Fruit fly (Drosophila melanogaster) whole organism, embryonic: ENCODE data around the gene CG11668.

Experiments
- Adf1 ChIP-seq: fragments of 200-800 bp; sonication (Bioruptor generic); IDR thresholded peaks from 2 replicates; pipeline ENCODE4 v1.3.6; 2022; ENCODE audit warnings: missing biosample characterization, missing genetic modification characterization
- CG10267 ChIP-seq: fragments of 200-800 bp; sonication (Bioruptor generic); optimal IDR thresholded peaks from 2 replicates; lab custom pipeline; 2018; ENCODE audit warnings: missing biosample characterization, mild to moderate bottlenecking, missing genetic modification characterization, moderate library complexity
- CG10366 ChIP-seq: fragments of 200-800 bp; sonication (Bioruptor generic); IDR thresholded peaks from 2 replicates; pipeline ENCODE4 v1.3.6; 2022; ENCODE audit warnings: missing biosample characterization, missing genetic modification characterization
- CG11456 ChIP-seq: fragments of 200-800 bp; sonication (Bioruptor generic); IDR thresholded peaks from 3 replicates; pipeline ENCODE4 v1.3.6; 2022; ENCODE audit warnings: missing biosample characterization, missing genetic modification characterization
- CG13123 ChIP-seq: fragments of 200-800 bp; sonication (Bioruptor generic); optimal IDR thresholded peaks from 2 replicates; lab custom pipeline; 2016; ENCODE audit warnings: missing biosample characterization, missing genetic modification characterization
- CG14710 ChIP-seq: fragments of 200-800 bp; sonication (Bioruptor generic); optimal IDR thresholded peaks from 3 replicates; lab custom pipeline; 2019; ENCODE audit warnings: missing biosample characterization, mild to moderate bottlenecking, missing genetic modification characterization, moderate library complexity
- CG16813 ChIP-seq: fragments of 200-800 bp; sonication (Bioruptor generic); IDR thresholded peaks from 3 replicates; pipeline ENCODE4 v1.3.6; 2022; ENCODE audit warnings: missing biosample characterization, missing genetic modification characterization; ENCODE audit not compliant: partially characterized antibody
- CG17361 ChIP-seq: fragments of 200-800 bp; sonication (Bioruptor generic); IDR thresholded peaks from 3 replicates; pipeline ENCODE4 v1.3.6; 2022; ENCODE audit warnings: missing biosample characterization, missing genetic modification characterization
- CG2875 ChIP-seq: fragments of 200-800 bp; sonication (Bioruptor generic); optimal IDR thresholded peaks from 2 replicates; lab custom pipeline; 2017; ENCODE audit warnings: missing biosample characterization, mild to moderate bottlenecking, missing genetic modification characterization, missing genetic modification reagents
- CG30431 ChIP-seq: fragments of 200-800 bp; sonication (Bioruptor generic); optimal IDR thresholded peaks from 2 replicates; lab custom pipeline; 2017; ENCODE audit warnings: missing biosample characterization, missing genetic modification characterization
- CG32532 ChIP-seq: fragments of 200-800 bp; sonication (Bioruptor generic); IDR thresholded peaks from 2 replicates; pipeline ENCODE4 v1.3.6; 2022; ENCODE audit warnings: missing biosample characterization, missing genetic modification characterization
- CG3407 ChIP-seq: fragments of 200-800 bp; sonication (Bioruptor generic); optimal IDR thresholded peaks from 2 replicates; lab custom pipeline; 2018; ENCODE audit warnings: missing biosample characterization, mild to moderate bottlenecking, missing genetic modification characterization
- CG3995 ChIP-seq: fragments of 200-800 bp; sonication (Bioruptor generic); optimal IDR thresholded peaks from 3 replicates; lab custom pipeline; 2016; ENCODE audit warnings: missing biosample characterization, missing genetic modification characterization
- CG43689 ChIP-seq: fragments of 200-800 bp; sonication (Bioruptor generic); IDR thresholded peaks from 2 replicates; pipeline ENCODE4 v1.3.6; 2022; ENCODE audit warnings: missing biosample characterization, missing genetic modification characterization
- CG6272 ChIP-seq: fragments of 200-800 bp; sonication (Bioruptor generic); IDR thresholded peaks from 2 replicates; pipeline ENCODE4 v1.3.6; 2022; ENCODE audit warnings: missing biosample characterization, missing genetic modification characterization
- CG7271 ChIP-seq: fragments of 200-800 bp; sonication (Bioruptor generic); optimal IDR thresholded peaks from 2 replicates; lab custom pipeline; 2018; ENCODE audit warnings: missing biosample characterization, mild to moderate bottlenecking, missing genetic modification characterization, moderate library complexity
- CG7372 ChIP-seq: fragments of 200-800 bp; sonication (Bioruptor generic); IDR thresholded peaks from 2 replicates; pipeline ENCODE4 v1.3.6; 2022; ENCODE audit warnings: missing biosample characterization, missing genetic modification characterization
- CG8388 ChIP-seq: fragments of 200-800 bp; sonication (Bioruptor generic); optimal IDR thresholded peaks from 2 replicates; lab custom pipeline; 2019; ENCODE audit warnings: missing biosample characterization, mild to moderate bottlenecking, missing genetic modification characterization, moderate library complexity
- CG9609 ChIP-seq: fragments of 200-800 bp; sonication (Bioruptor generic); optimal IDR thresholded peaks from 3 replicates; lab custom pipeline; 2016; ENCODE audit warnings: missing biosample characterization, missing genetic modification characterization
- Dfd ChIP-seq, 2 experiments: fragments of >200 bp; optimal IDR thresholded peaks; 2 replicates each; lab custom pipeline; 2017; ENCODE audit warnings: missing biosample characterization in 2 of 2, missing genetic modification characterization in 2 of 2
- Doc3 ChIP-seq: fragments of 200-800 bp; sonication (Bioruptor generic); IDR thresholded peaks from 3 replicates; pipeline ENCODE4 v1.3.6; 2022; ENCODE audit warnings: missing biosample characterization, missing genetic modification characterization; ENCODE audit not compliant: partially characterized antibody
- Dref ChIP-seq: fragments of 200-800 bp; sonication (Bioruptor generic); IDR thresholded peaks from 2 replicates; pipeline ENCODE4 v1.3.6; 2022; ENCODE audit warnings: missing biosample characterization, missing genetic modification characterization
- Ets97D ChIP-seq: fragments of 200-800 bp; sonication (Bioruptor generic); optimal IDR thresholded peaks from 3 replicates; lab custom pipeline; 2016; ENCODE audit warnings: missing biosample characterization, missing genetic modification characterization
- Jarid2 ChIP-seq: fragments of 200-800 bp; sonication (Bioruptor generic); optimal IDR thresholded peaks from 3 replicates; lab custom pipeline; 2017; ENCODE audit warnings: mild to moderate bottlenecking, missing biosample characterization, missing genetic modification reagents, missing genetic modification characterization
- MBD-R2 ChIP-seq: fragments of 200-800 bp; sonication (Bioruptor generic); IDR thresholded peaks from 2 replicates; pipeline ENCODE4 v1.3.6; 2022; ENCODE audit warnings: missing biosample characterization, missing genetic modification characterization
- MESR4 ChIP-seq: fragments of 200-800 bp; sonication (Bioruptor generic); optimal IDR thresholded peaks from 2 replicates; lab custom pipeline; 2018; ENCODE audit warnings: missing biosample characterization, mild to moderate bottlenecking, missing genetic modification characterization, moderate library complexity
- Meics ChIP-seq: fragments of 200-800 bp; sonication (Bioruptor generic); optimal IDR thresholded peaks from 2 replicates; lab custom pipeline; 2017; ENCODE audit warnings: missing biosample characterization, mild to moderate bottlenecking, missing genetic modification characterization
- Mes4 ChIP-seq: fragments of 200-800 bp; sonication (Bioruptor generic); optimal IDR thresholded peaks from 2 replicates; lab custom pipeline; 2016; ENCODE audit warnings: missing biosample characterization, missing genetic modification characterization
- NC2α ChIP-seq: fragments of 200-800 bp; sonication (Bioruptor generic); optimal IDR thresholded peaks from 2 replicates; lab custom pipeline; 2016; ENCODE audit warnings: missing biosample characterization, missing genetic modification characterization
- NK7.1 ChIP-seq: fragments of 200-800 bp; sonication (Bioruptor generic); optimal IDR thresholded peaks from 3 replicates; lab custom pipeline; 2016; ENCODE audit warnings: missing biosample characterization, missing genetic modification characterization
- PHDP ChIP-seq: fragments of 200-800 bp; sonication (Bioruptor generic); optimal IDR thresholded peaks from 3 replicates; lab custom pipeline; 2018; ENCODE audit warnings: missing biosample characterization, mild to moderate bottlenecking, missing genetic modification characterization, moderate library complexity
- Pdp1 ChIP-seq, 2 experiments: fragments of 200-800 bp; sonication (Bioruptor generic); optimal IDR thresholded peaks; 3 replicates each; lab custom pipeline; 2016; ENCODE audit warnings: missing biosample characterization in 2 of 2, missing genetic modification characterization in 2 of 2, mild to moderate bottlenecking in 1 of 2, moderate library complexity in 1 of 2
- ci ChIP-seq: fragments of 200-800 bp; sonication (Bioruptor generic); IDR thresholded peaks from 3 replicates; pipeline ENCODE4 v1.3.6; 2022; ENCODE audit warnings: missing biosample characterization, missing genetic modification characterization
- cwo ChIP-seq: fragments of 200-800 bp; sonication (Bioruptor generic); optimal IDR thresholded peaks from 3 replicates; lab custom pipeline; 2017; ENCODE audit warnings: missing biosample characterization, missing genetic modification characterization, mild to moderate bottlenecking, moderate library complexity, missing genetic modification reagents
- dmrt99B ChIP-seq: fragments of 200-800 bp; sonication (Bioruptor generic); optimal IDR thresholded peaks from 2 replicates; lab custom pipeline; 2018; ENCODE audit warnings: missing biosample characterization, mild to moderate bottlenecking, missing genetic modification characterization, moderate library complexity
- gce ChIP-seq: fragments of 200-800 bp; sonication (Bioruptor generic); IDR thresholded peaks from 3 replicates; pipeline ENCODE4 v1.3.6; 2022; ENCODE audit warnings: missing biosample characterization, missing genetic modification characterization
- gfzf ChIP-seq: fragments of 200-800 bp; sonication (Bioruptor generic); optimal IDR thresholded peaks from 2 replicates; lab custom pipeline; 2016; ENCODE audit warnings: missing biosample characterization, mild to moderate bottlenecking, missing genetic modification characterization, moderate library complexity
- gsb-n ChIP-seq: fragments of 200-800 bp; sonication (Bioruptor generic); optimal IDR thresholded peaks from 3 replicates; lab custom pipeline; 2018; ENCODE audit warnings: missing biosample characterization, mild to moderate bottlenecking, missing genetic modification characterization
- insv ChIP-seq, 2 experiments: fragments of 200-800 bp; sonication (Bioruptor generic); optimal IDR thresholded peaks; 3 replicates each; lab custom pipeline; 2016 to 2018; ENCODE audit warnings: missing biosample characterization in 2 of 2, missing genetic modification characterization in 2 of 2
- inv ChIP-seq: fragments of 200-800 bp; sonication (Bioruptor generic); IDR thresholded peaks from 2 replicates; pipeline ENCODE4 v1.3.6; 2022; ENCODE audit warnings: missing biosample characterization, missing genetic modification characterization; ENCODE audit not compliant: partially characterized antibody
- luna ChIP-seq: fragments of 200-800 bp; sonication (Bioruptor generic); optimal IDR thresholded peaks from 2 replicates; lab custom pipeline; 2016; ENCODE audit warnings: missing biosample characterization, missing genetic modification characterization
- peb ChIP-seq: fragments of 200-800 bp; sonication (Bioruptor generic); IDR thresholded peaks from 2 replicates; pipeline ENCODE4 v1.3.6; 2022; ENCODE audit warnings: missing biosample characterization, missing genetic modification characterization
- pho ChIP-seq: fragments of 200-800 bp; sonication (Bioruptor generic); optimal IDR thresholded peaks from 2 replicates; lab custom pipeline; 2016; ENCODE audit warnings: missing biosample characterization, missing genetic modification characterization
- pita ChIP-seq: fragments of 200-800 bp; sonication (Bioruptor generic); optimal IDR thresholded peaks from 2 replicates; lab custom pipeline; 2017; ENCODE audit warnings: missing biosample characterization, mild to moderate bottlenecking, missing genetic modification characterization
- pnt ChIP-seq: fragments of 200-800 bp; sonication (Bioruptor generic); optimal IDR thresholded peaks from 3 replicates; lab custom pipeline; 2016; ENCODE audit warnings: missing biosample characterization, missing genetic modification characterization
- row ChIP-seq: fragments of 200-800 bp; sonication (Bioruptor generic); IDR thresholded peaks from 3 replicates; pipeline ENCODE4 v1.3.6; 2022; ENCODE audit warnings: missing biosample characterization, missing genetic modification characterization
- sc ChIP-seq, 3 experiments: fragments of >200 bp in 2 of 3; fragments of 200-800 bp in 1 of 3; sonication (Bioruptor generic) in 1 of 3; optimal IDR thresholded peaks; 2 replicates in 2 of 3; 3 replicates in 1 of 3; lab custom pipeline; 2017; ENCODE audit warnings: mild to moderate bottlenecking in 1 of 3, missing biosample characterization in 1 of 3, missing genetic modification characterization in 1 of 3, missing genetic modification reagents in 1 of 3
- sens ChIP-seq: fragments of 200-800 bp; sonication (Bioruptor generic); peaks from one replicate; lab custom pipeline; 2016; ENCODE audit warnings: missing biosample characterization, missing genetic modification characterization
- stwl ChIP-seq: fragments of 200-800 bp; sonication (Bioruptor generic); optimal IDR thresholded peaks from 3 replicates; lab custom pipeline; 2018; ENCODE audit warnings: missing biosample characterization, mild to moderate bottlenecking, missing genetic modification characterization, moderate library complexity
- trem ChIP-seq: fragments of 200-800 bp; optimal IDR thresholded peaks from 3 replicates; lab custom pipeline; 2019; ENCODE audit warnings: missing biosample characterization, mild to moderate bottlenecking, missing genetic modification characterization, moderate library complexity
- zen ChIP-seq: fragments of 200-800 bp; sonication (Bioruptor generic); optimal IDR thresholded peaks from 3 replicates; lab custom pipeline; 2018; ENCODE audit warnings: missing biosample characterization, mild to moderate bottlenecking, missing genetic modification characterization, moderate library complexity

Gene CG11668

dm6 chr3R:12995522-12995921 lies 42.7 kb upstream of the CG11668 start, which contains the start of gene CG7488 (continued):
- TF ChIP-seq CG3995 (GFP tag; lab: Kevin White, UChicago) (peak; percentile 81), trem (tag; lab: Kevin White, UChicago) (peak; percentile 59), CG7372 (no peak), CG8388 (GFP tag; lab: Kevin White, UChicago) (peak; percentile 90), Dref (peak; percentile 80), Dfd (GFP tag; optimal IDR thresholded peaks at IDR 0.05; lab: Kevin White, UChicago) (no peak), Pdp1 (GFP tag; optimal IDR thresholded peaks at IDR 0.05; lab: Kevin White, UChicago) (peak in 1 of 2 experiments; percentile 86), CG11456 (GFP tag; lab: Robert Waterston, UW) (no peak), zen (tag; lab: Kevin White, UChicago) (peak; percentile 27), gce (GFP tag; lab: Robert Waterston, UW) (no peak), MBD-R2 (GFP tag; lab: Robert Waterston, UW) (peak; percentile 62), insv (GFP tag; optimal IDR thresholded peaks at IDR 0.05; lab: Kevin White, UChicago) (no peak), dmrt99B (tag; lab: Kevin White, UChicago) (no peak), Adf1 (GFP tag; lab: Robert Waterston, UW) (no peak), gsb-n (tag; lab: Kevin White, UChicago) (no peak), Jarid2 (GFP tag; lab: Kevin White, UChicago) (no peak), pita (GFP tag; lab: Kevin White, UChicago) (no peak), Meics (GFP tag; lab: Kevin White, UChicago) (no peak), sens (GFP tag; lab: Kevin White, UChicago) (peak; percentile 76), CG7271 (tag; lab: Kevin White, UChicago) (no peak), CG3407 (GFP tag; lab: Kevin White, UChicago) (no peak), CG32532 (GFP tag; lab: Robert Waterston, UW) (no peak), CG6272 (GFP tag; lab: Robert Waterston, UW) (no peak), luna (no peak), MESR4 (GFP tag; lab: Kevin White, UChicago) (peak; percentile 68), stwl (tag; lab: Kevin White, UChicago) (peak; percentile 26), row (GFP tag; lab: Robert Waterston, UW) (no peak), CG2875 (GFP tag; lab: Kevin White, UChicago) (no peak), gfzf (peak; percentile 13), NK7.1 (GFP tag; lab: Kevin White, UChicago) (no peak), CG13123 (GFP tag; lab: Kevin White, UChicago) (no peak), ci (GFP tag; lab: Robert Waterston, UW) (no peak), Ets97D (GFP tag; lab: Kevin White, UChicago) (no peak), CG14710 (tag; lab: Kevin White, UChicago) (peak; percentile 26), CG10267 (tag; lab: Kevin White, UChicago) (no peak), CG16813 (GFP tag; lab: Robert Waterston, UW) (peak; percentile 70), CG43689 (GFP tag; lab: Robert Waterston, UW) (no peak), peb (no peak), PHDP (no peak), CG9609 (GFP tag; lab: Kevin White, UChicago) (no peak), CG30431 (GFP tag; lab: Kevin White, UChicago) (no peak), sc (optimal IDR thresholded peaks at IDR 0.05; lab: Kevin White, UChicago) (no peak), sc (GFP tag; optimal IDR thresholded peaks at IDR 0.05; lab: Kevin White, UChicago) (no peak), NC2α (GFP tag; lab: Kevin White, UChicago) (no peak), CG17361 (GFP tag; lab: Robert Waterston, UW) (no peak), inv (GFP tag; lab: Robert Waterston, UW) (peak; percentile 38; the same call in 1 of the 2 replicates), cwo (GFP tag; lab: Kevin White, UChicago) (no peak), CG10366 (GFP tag; lab: Robert Waterston, UW) (no peak), Mes4 (GFP tag; lab: Kevin White, UChicago) (no peak), Doc3 (GFP tag; lab: Robert Waterston, UW) (peak; percentile 90), pnt (GFP tag; lab: Kevin White, UChicago) (no peak), pho (GFP tag; lab: Kevin White, UChicago) (no peak)
